Worm (Caenorhabditis elegans) whole organism, L1 larva: ENCODE data around the gene R05G6.5.

ENCODE experiments used
- C16A3.4 ChIP-seq: fragments of 150-350 bp; optimal IDR thresholded peaks from 2 replicates; lab custom pipeline; 2014; ENCODE audit warnings: missing biosample characterization, missing genetic modification characterization
- C34B4.2 ChIP-seq: sonication (generic microtip); optimal IDR thresholded peaks from 2 replicates; lab custom pipeline; 2017; ENCODE audit warnings: mild to moderate bottlenecking, missing genetic modification characterization, missing compliant biosample characterization
- Y116A8C.19 ChIP-seq: sonication (generic microtip); optimal IDR thresholded peaks from 2 replicates; lab custom pipeline; 2016; ENCODE audit warnings: missing compliant biosample characterization, missing genetic modification characterization, borderline replicate concordance
- alr-1 ChIP-seq: fragments of 200-800 bp; sonication (Bioruptor generic); optimal IDR thresholded peaks from 2 replicates; lab custom pipeline; 2018; ENCODE audit warnings: borderline replicate concordance, mild to moderate bottlenecking, missing genetic modification characterization, missing compliant biosample characterization
- ama-1 ChIP-seq: fragments of 150-350 bp; optimal IDR thresholded peaks from 2 replicates; lab custom pipeline; 2014
- blmp-1 ChIP-seq: fragments of 150-350 bp; optimal IDR thresholded peaks from 2 replicates; lab custom pipeline; 2014; ENCODE audit warnings: missing biosample characterization, missing genetic modification characterization
- ceh-63 ChIP-seq: fragments of 200-800 bp; sonication (Bioruptor generic); optimal IDR thresholded peaks from 2 replicates; lab custom pipeline; 2018; ENCODE audit warnings: mild to moderate bottlenecking, missing genetic modification characterization, missing compliant biosample characterization
- ceh-8 ChIP-seq: fragments of 200-800 bp; sonication (Bioruptor generic); optimal IDR thresholded peaks from 2 replicates; lab custom pipeline; 2018; ENCODE audit warnings: mild to moderate bottlenecking, missing genetic modification characterization, moderate library complexity, missing compliant biosample characterization
- ceh-88 ChIP-seq: fragments of 200-800 bp; sonication (Bioruptor generic); IDR thresholded peaks from 2 replicates; pipeline ENCODE4 v1.3.6; 2022; ENCODE audit warnings: missing genetic modification characterization, missing compliant biosample characterization
- ceh-90 ChIP-seq: sonication (generic microtip); optimal IDR thresholded peaks from 2 replicates; lab custom pipeline; 2016; ENCODE audit warnings: missing genetic modification characterization, missing compliant biosample characterization
- ces-1 ChIP-seq: fragments of 150-350 bp; optimal IDR thresholded peaks from 2 replicates; lab custom pipeline; 2014; ENCODE audit warnings: missing biosample characterization, missing genetic modification reagents, missing genetic modification characterization
- efl-1 ChIP-seq, 4 experiments: fragments of 150-350 bp; optimal IDR thresholded peaks in 3 of 4; peaks in 1 of 4; 1 replicate in 1 of 4; 2 replicates in 3 of 4; lab custom pipeline; 2014; ENCODE audit warnings: missing biosample characterization in 2 of 4, missing genetic modification characterization in 2 of 4, missing genetic modification reagents in 2 of 4
- efl-3 ChIP-seq: fragments of 200-800 bp; sonication (Bioruptor generic); optimal IDR thresholded peaks from 2 replicates; lab custom pipeline; 2018; ENCODE audit warnings: mild to moderate bottlenecking, missing genetic modification characterization, missing compliant biosample characterization
- egl-13 ChIP-seq: sonication (generic microtip); optimal IDR thresholded peaks from 2 replicates; lab custom pipeline; 2016; ENCODE audit warnings: missing genotype, missing genetic modification reagents, missing genetic modification characterization, missing compliant biosample characterization
- ets-5 ChIP-seq: fragments of 200-800 bp; sonication (Bioruptor generic); IDR thresholded peaks from 2 replicates; pipeline ENCODE4 v1.3.6; 2022; ENCODE audit warnings: missing genetic modification characterization, missing compliant biosample characterization
- hlh-17 ChIP-seq: fragments of 200-800 bp; sonication (Bioruptor generic); optimal IDR thresholded peaks from 2 replicates; lab custom pipeline; 2018; ENCODE audit warnings: missing genetic modification characterization, mild to moderate bottlenecking, missing compliant biosample characterization, moderate library complexity, borderline replicate concordance
- hpl-2 ChIP-seq: fragments of 150-350 bp; optimal IDR thresholded peaks from 2 replicates; lab custom pipeline; 2014; ENCODE audit warnings: missing biosample characterization, missing genetic modification reagents, missing genetic modification characterization
- irx-1 ChIP-seq: sonication (generic microtip); optimal IDR thresholded peaks from 2 replicates; lab custom pipeline; 2016; ENCODE audit warnings: missing genetic modification characterization, missing compliant biosample characterization
- isw-1 ChIP-seq: fragments of 200-800 bp; sonication (Bioruptor generic); IDR thresholded peaks from 2 replicates; pipeline ENCODE4 v1.3.6; 2022; ENCODE audit warnings: missing genetic modification characterization, missing compliant biosample characterization
- jun-1 ChIP-seq: fragments of 150-350 bp; optimal IDR thresholded peaks from 2 replicates; lab custom pipeline; 2014; ENCODE audit warnings: missing biosample characterization, missing genetic modification reagents, missing genetic modification characterization
- lin-13 ChIP-seq: fragments of 150-350 bp; optimal IDR thresholded peaks from 2 replicates; lab custom pipeline; 2014; ENCODE audit warnings: missing biosample characterization, missing genetic modification reagents, missing genetic modification characterization
- lin-15B ChIP-seq: fragments of 150-350 bp; sonication (generic microtip); optimal IDR thresholded peaks from 3 replicates; lab custom pipeline; 2014; ENCODE audit warnings: missing biosample characterization, missing genetic modification characterization
- lin-35 ChIP-seq, 2 experiments: fragments of 150-350 bp; optimal IDR thresholded peaks; 2 replicates each; lab custom pipeline; 2014; ENCODE audit warnings: missing biosample characterization in 2 of 2, missing genetic modification characterization in 2 of 2, missing genetic modification reagents in 2 of 2
- lin-39 ChIP-seq: fragments of 150-350 bp; optimal IDR thresholded peaks from 2 replicates; lab custom pipeline; 2014; ENCODE audit warnings: missing biosample characterization, missing genetic modification reagents, missing genetic modification characterization
- lir-3 ChIP-seq: sonication (generic microtip); optimal IDR thresholded peaks from 2 replicates; lab custom pipeline; 2016; ENCODE audit warnings: mild to moderate bottlenecking, missing genetic modification characterization, moderate library complexity, missing compliant biosample characterization; ENCODE audit not compliant: poor library complexity
- mab-9 ChIP-seq: fragments of 200-800 bp; sonication (Bioruptor generic); IDR thresholded peaks from 2 replicates; pipeline ENCODE4 v1.3.6; 2022; ENCODE audit warnings: missing genetic modification reagents, missing genetic modification characterization, missing compliant biosample characterization
- mdl-1 ChIP-seq, 2 experiments: fragments of 150-350 bp; optimal IDR thresholded peaks; 2 replicates each; lab custom pipeline; 2014 to 2017; ENCODE audit warnings: missing biosample characterization in 2 of 2, missing genetic modification characterization in 2 of 2, inconsistent platforms in 1 of 2
- mep-1 ChIP-seq: fragments of 150-350 bp; optimal IDR thresholded peaks from 2 replicates; lab custom pipeline; 2014; ENCODE audit warnings: missing biosample characterization, missing genetic modification characterization
- nhr-12 ChIP-seq: sonication (generic microtip); optimal IDR thresholded peaks from 2 replicates; lab custom pipeline; 2017; ENCODE audit warnings: missing biosample characterization, missing genetic modification characterization
- nhr-20 ChIP-seq: sonication (generic microtip); optimal IDR thresholded peaks from 2 replicates; lab custom pipeline; 2016; ENCODE audit warnings: mild to moderate bottlenecking, missing genetic modification characterization, missing compliant biosample characterization
- nhr-237 ChIP-seq: fragments of 150-350 bp; optimal IDR thresholded peaks from 2 replicates; lab custom pipeline; 2014; ENCODE audit warnings: missing biosample characterization, missing genetic modification characterization
- nhr-28 ChIP-seq: fragments of 150-350 bp; optimal IDR thresholded peaks from 2 replicates; lab custom pipeline; 2014; ENCODE audit warnings: missing biosample characterization, missing genetic modification characterization
- nhr-71 ChIP-seq: sonication (generic microtip); optimal IDR thresholded peaks from 2 replicates; lab custom pipeline; 2016; ENCODE audit warnings: mild to moderate bottlenecking, missing genetic modification characterization, moderate library complexity, missing compliant biosample characterization
- nhr-84 ChIP-seq: sonication (generic microtip); optimal IDR thresholded peaks from 2 replicates; lab custom pipeline; 2017; ENCODE audit warnings: missing biosample characterization, missing genetic modification characterization
- nhr-85 ChIP-seq: sonication (generic microtip); peaks from one replicate; lab custom pipeline; 2016; ENCODE audit warnings: missing genetic modification characterization, inconsistent platforms, missing compliant biosample characterization
- pag-3 ChIP-seq: sonication (generic microtip); optimal IDR thresholded peaks from 2 replicates; lab custom pipeline; 2017; ENCODE audit warnings: missing genetic modification characterization, mild to moderate bottlenecking, missing compliant biosample characterization, antibody characterized with exemption, borderline replicate concordance; ENCODE audit not compliant: insufficient read depth
- pax-3 ChIP-seq: fragments of 200-800 bp; sonication (Bioruptor generic); optimal IDR thresholded peaks from 2 replicates; lab custom pipeline; 2018; ENCODE audit warnings: mild to moderate bottlenecking, missing genetic modification characterization, moderate library complexity, missing compliant biosample characterization
- pqm-1 ChIP-seq: sonication (generic microtip); optimal IDR thresholded peaks from 3 replicates; lab custom pipeline; 2017; ENCODE audit warnings: missing biosample characterization, missing genetic modification characterization
- rnt-1 ChIP-seq: sonication (generic microtip); optimal IDR thresholded peaks from 2 replicates; lab custom pipeline; 2016; ENCODE audit warnings: mild to moderate bottlenecking, missing genetic modification characterization, moderate library complexity, missing compliant biosample characterization
- sox-4 ChIP-seq: sonication (generic microtip); optimal IDR thresholded peaks from 2 replicates; lab custom pipeline; 2016; ENCODE audit warnings: missing genetic modification characterization, missing compliant biosample characterization
- sup-37 ChIP-seq: fragments of 200-800 bp; sonication (Bioruptor generic); optimal IDR thresholded peaks from 2 replicates; lab custom pipeline; 2018; ENCODE audit warnings: mild to moderate bottlenecking, missing genetic modification characterization, missing compliant biosample characterization
- swsn-7 ChIP-seq: sonication (generic microtip); optimal IDR thresholded peaks from 2 replicates; lab custom pipeline; 2016; ENCODE audit warnings: missing genetic modification characterization, missing compliant biosample characterization
- tbx-2 ChIP-seq: sonication (generic microtip); optimal IDR thresholded peaks from 2 replicates; lab custom pipeline; 2016; ENCODE audit warnings: missing genetic modification characterization, missing compliant biosample characterization
- unc-30 ChIP-seq: sonication (generic microtip); optimal IDR thresholded peaks from 2 replicates; lab custom pipeline; 2017; ENCODE audit warnings: missing biosample characterization, missing genetic modification characterization
- unc-62 ChIP-seq: fragments of 150-350 bp; optimal IDR thresholded peaks from 2 replicates; lab custom pipeline; 2014; ENCODE audit warnings: missing biosample characterization, missing genetic modification reagents, missing genetic modification characterization
- unc-86 ChIP-seq: sonication (generic microtip); optimal IDR thresholded peaks from 2 replicates; lab custom pipeline; 2016; ENCODE audit warnings: missing genetic modification characterization, missing compliant biosample characterization
- unc-98 ChIP-seq: fragments of 200-800 bp; sonication (Bioruptor generic); IDR thresholded peaks from 2 replicates; pipeline ENCODE4 v1.3.6; 2022; ENCODE audit warnings: missing genetic modification characterization, missing compliant biosample characterization
- vab-15 ChIP-seq: sonication (generic microtip); optimal IDR thresholded peaks from 2 replicates; lab custom pipeline; 2017; ENCODE audit warnings: missing genotype, mild to moderate bottlenecking, missing genetic modification characterization, missing compliant biosample characterization
- xbp-1 ChIP-seq: sonication (generic microtip); optimal IDR thresholded peaks from 2 replicates; lab custom pipeline; 2016; ENCODE audit warnings: missing genetic modification characterization, missing compliant biosample characterization
- zip-4 ChIP-seq: fragments of 200-800 bp; sonication (Bioruptor generic); optimal IDR thresholded peaks from 2 replicates; lab custom pipeline; 2018; ENCODE audit warnings: mild to moderate bottlenecking, missing genetic modification characterization, moderate library complexity, missing compliant biosample characterization
- ztf-11 ChIP-seq, 2 experiments: sonication (generic microtip); optimal IDR thresholded peaks; 2 replicates each; lab custom pipeline; 2016 to 2017; ENCODE audit warnings: missing genetic modification characterization in 2 of 2, missing biosample characterization in 1 of 2, missing compliant biosample characterization in 1 of 2

The R05G6.5 gene

DNA sequence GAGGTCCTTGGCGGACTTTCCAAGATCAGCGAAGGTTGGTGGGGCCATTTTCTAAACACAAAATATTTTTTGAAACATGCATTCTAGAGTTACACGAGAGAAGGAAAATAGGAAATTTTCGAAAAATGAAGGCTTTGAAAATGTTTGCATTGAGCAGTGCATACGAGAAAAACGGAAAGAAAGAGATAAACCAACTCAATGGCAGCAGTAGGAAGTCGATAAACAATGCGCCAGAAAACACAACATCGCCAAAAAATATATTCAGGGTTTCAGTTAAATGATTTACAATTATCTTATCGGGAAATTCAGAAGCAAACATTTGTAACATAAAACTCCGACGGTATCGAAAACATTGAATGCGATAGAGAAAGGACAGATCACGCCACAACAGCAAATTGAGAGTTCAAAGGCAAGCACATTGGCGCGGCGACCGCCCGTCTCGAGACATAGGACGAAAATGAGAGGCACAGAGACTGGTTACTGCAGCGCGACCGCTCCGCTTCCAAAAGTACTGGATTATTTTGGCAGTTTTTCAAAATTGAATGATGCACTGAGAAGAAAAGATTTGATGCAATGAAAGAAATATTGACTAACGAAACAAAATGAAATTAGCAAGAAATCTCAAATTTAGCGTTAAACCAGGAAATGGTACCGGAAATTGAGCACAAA is at the start of gene R05G6.5, which contains the start of gene vdac-1:
Gene R05G6.5, plus strand, starts transcription at position 527 of the 669 bp plus-strand sequence.
Gene vdac-1, minus strand, starts transcription at position 51 of the 669 bp plus-strand sequence.
- TF ChIP-seq nhr-71 (tag; lab: Kevin White, UChicago): peak; percentile 95
- peak; percentile 25 for TF ChIP-seq sup-37 (GFP tag; lab: Kevin White, UChicago)
- no peak for TF ChIP-seq sox-4
- no peak for TF ChIP-seq nhr-84 (tag; lab: Kevin White, UChicago)
- TF ChIP-seq C34B4.2 (tag; lab: Kevin White, UChicago): peak; percentile 87
- no peak for TF ChIP-seq unc-98 (GFP tag; lab: Robert Waterston, UW)
- TF ChIP-seq Y116A8C.19 (tag; lab: Kevin White, UChicago): no peak
- no peak for TF ChIP-seq nhr-28 (tag; lab: Kevin White, UChicago)
- TF ChIP-seq ets-5 (GFP tag; lab: Robert Waterston, UW): no peak
- peak; percentile 94 to 97 for TF ChIP-seq lin-35 (GFP tag; optimal IDR thresholded peaks at IDR 0.05; lab: Kevin White, UChicago)
- TF ChIP-seq xbp-1: peak; percentile 83
- TF ChIP-seq efl-1 (optimal IDR thresholded peaks at IDR 0.05; lab: Kevin White, UChicago): peak; percentile 59 to 93
- peak; percentile 90 to 99 for TF ChIP-seq efl-1 (GFP tag; optimal IDR thresholded peaks at IDR 0.05 in 1 of 2; lab: Kevin White, UChicago)
- TF ChIP-seq C16A3.4 (tag; lab: Kevin White, UChicago): peak; percentile 90
- TF ChIP-seq unc-86 (tag; lab: Kevin White, UChicago): peak; percentile 56
- TF ChIP-seq ceh-8 (GFP tag; lab: Kevin White, UChicago): no peak
- TF ChIP-seq vab-15: peak; percentile 8
- peak; percentile 79 for TF ChIP-seq rnt-1 (tag; lab: Kevin White, UChicago)
- TF ChIP-seq jun-1: peak; percentile 58
- peak; percentile 7 for TF ChIP-seq lir-3 (tag; lab: Kevin White, UChicago)
- peak in 1 of 2 experiments; percentile 89 for TF ChIP-seq mdl-1 (tag; optimal IDR thresholded peaks at IDR 0.05; lab: Kevin White, UChicago)
- peak; percentile 67 for TF ChIP-seq pqm-1 (tag; lab: Kevin White, UChicago)
- TF ChIP-seq pag-3 (tag; lab: Kevin White, UChicago): no peak
- TF ChIP-seq nhr-237: peak; percentile 73
- no peak for TF ChIP-seq unc-30 (tag; lab: Kevin White, UChicago)
- peak; percentile 92 for TF ChIP-seq nhr-20 (tag; lab: Kevin White, UChicago)
- TF ChIP-seq hpl-2 (GFP tag; lab: Kevin White, UChicago): no peak
- TF ChIP-seq isw-1 (GFP tag; lab: Robert Waterston, UW): peak; percentile 71
- no peak for TF ChIP-seq lin-39 (tag; lab: Kevin White, UChicago)
- peak; percentile 47 for TF ChIP-seq pax-3 (tag; lab: Kevin White, UChicago)
- TF ChIP-seq tbx-2 (tag; lab: Kevin White, UChicago): peak; percentile 86
- no peak for TF ChIP-seq ceh-90 (tag; lab: Kevin White, UChicago)
- TF ChIP-seq lin-13 (GFP tag; lab: Kevin White, UChicago): peak; percentile 82
- peak; percentile 54 for TF ChIP-seq mep-1
- TF ChIP-seq hlh-17 (GFP tag; lab: Kevin White, UChicago): no peak
- TF ChIP-seq alr-1 (tag; lab: Kevin White, UChicago): no peak
- peak; percentile 83 for TF ChIP-seq nhr-85 (tag; lab: Kevin White, UChicago)
- TF ChIP-seq ztf-11 (tag; optimal IDR thresholded peaks at IDR 0.05; lab: Kevin White, UChicago): no peak
- TF ChIP-seq swsn-7 (tag; lab: Kevin White, UChicago): peak; percentile 82
- TF ChIP-seq ces-1 (GFP tag; lab: Kevin White, UChicago): no peak
- TF ChIP-seq mab-9 (GFP tag; lab: Robert Waterston, UW): 0 out of 2 replicates have a peak, but pooled peaks have one; percentile 17
- no peak for TF ChIP-seq irx-1
- TF ChIP-seq ceh-63 (GFP tag; lab: Kevin White, UChicago): no peak
- TF ChIP-seq egl-13: peak; percentile 17
- peak; percentile 49; the same call in 1 of the 2 replicates for TF ChIP-seq ceh-88 (GFP tag; lab: Robert Waterston, UW)
- TF ChIP-seq nhr-12: no peak
- TF ChIP-seq blmp-1: peak; percentile 79
- no peak for TF ChIP-seq ama-1 (lab: Kevin White, UChicago)
- TF ChIP-seq unc-62: no peak
- TF ChIP-seq lin-15B (tag; lab: Kevin White, UChicago): peak; percentile 72
- TF ChIP-seq efl-3: no peak
- no peak for TF ChIP-seq zip-4 (GFP tag; lab: Kevin White, UChicago)
